Fruit fly (Drosophila melanogaster): ENCODE measurements around the gene CG17380.

The CG17380 gene

DNA sequence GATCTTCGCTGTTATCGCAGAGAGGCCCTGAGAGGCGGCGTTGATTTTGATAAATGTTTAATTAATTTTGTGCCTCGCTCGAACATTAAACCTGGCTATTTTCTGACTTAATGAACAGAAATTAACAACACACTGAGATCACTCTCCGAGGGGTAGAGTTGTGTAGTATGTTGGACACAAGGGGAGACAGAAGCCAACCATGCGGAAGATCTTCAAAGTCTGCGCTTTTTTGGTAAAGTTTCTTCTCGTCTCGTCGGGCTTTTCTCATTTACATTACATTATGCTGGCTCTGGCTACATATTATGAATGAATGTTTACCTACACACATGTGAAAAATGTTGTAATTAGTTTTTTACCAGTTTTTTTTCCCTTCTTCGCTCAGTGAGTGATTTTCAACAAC is 22.4 kb upstream of the CG17380 start, which contains the start of gene CG43694:
CG43694 (minus strand) TSS at position 101 of the 400 bp plus-strand sequence.
- no peak for TF ChIP-seq CG17912 (GFP tag; optimal IDR thresholded peaks at IDR 0.05)
- no peak for TF ChIP-seq GATAe (GFP tag; conservative IDR thresholded peaks at IDR 0.05)
- TF ChIP-seq Awh (GFP tag; IDR thresholded peaks at IDR 0.05), result peak; percentile 80
- no peak for TF ChIP-seq dmrt99B (tag; optimal IDR thresholded peaks at IDR 0.05)
- peak; percentile 36; the same call in 1 of the 2 replicates for TF ChIP-seq vvl (GFP tag; IDR thresholded peaks at IDR 0.05)
- no peak for TF ChIP-seq kay (GFP tag; optimal IDR thresholded peaks at IDR 0.05)
- no peak for TF ChIP-seq Meics (GFP tag; optimal IDR thresholded peaks at IDR 0.05)

DNA sequence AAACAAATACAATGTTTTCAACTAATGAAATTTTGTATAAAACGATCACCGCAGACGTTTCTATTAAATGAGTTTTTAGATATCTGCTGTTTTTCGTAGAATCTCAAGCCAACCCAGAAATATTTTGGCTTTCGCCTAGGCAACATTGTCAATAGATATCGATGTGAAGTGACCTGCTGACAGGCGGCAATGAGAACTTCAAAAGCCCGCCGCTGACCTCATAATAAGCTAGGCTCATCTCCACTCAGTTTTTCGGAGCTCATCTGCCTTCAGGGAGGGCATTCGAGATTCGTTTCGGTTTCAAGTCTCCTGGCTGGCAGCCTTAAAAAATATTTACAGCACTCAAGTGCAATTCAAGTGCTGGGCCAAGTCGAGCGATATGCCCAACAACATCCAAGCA is 21.6 kb upstream of the CG17380 start:
- TF ChIP-seq pita (GFP tag; optimal IDR thresholded peaks at IDR 0.05), result no peak
- TF ChIP-seq tgo (GFP tag; IDR thresholded peaks at IDR 0.05), result no peak
- no peak for TF ChIP-seq CG9727 (GFP tag; optimal IDR thresholded peaks at IDR 0.05)
- TF ChIP-seq insv (GFP tag; optimal IDR thresholded peaks at IDR 0.05), result no peak
- TF ChIP-seq zfh1 (GFP tag; IDR thresholded peaks at IDR 0.05), result no peak
- TF ChIP-seq dati (GFP tag; IDR thresholded peaks at IDR 0.05), result no peak
- no peak for TF ChIP-seq Hand (GFP tag; optimal IDR thresholded peaks at IDR 0.05)
- TF ChIP-seq CG1832 (GFP tag; optimal IDR thresholded peaks at IDR 0.05), result no peak
- no peak for TF ChIP-seq CG10366 (GFP tag; IDR thresholded peaks at IDR 0.05)
- TF ChIP-seq NFAT (GFP tag; IDR thresholded peaks at IDR 0.05), result no peak
- no peak for TF ChIP-seq Dbx (GFP tag; IDR thresholded peaks at IDR 0.05)
- TF ChIP-seq Lhr (GFP tag; optimal IDR thresholded peaks at IDR 0.05), result no peak
- no peak for TF ChIP-seq MBD-R2 (GFP tag; IDR thresholded peaks at IDR 0.05)

DNA sequence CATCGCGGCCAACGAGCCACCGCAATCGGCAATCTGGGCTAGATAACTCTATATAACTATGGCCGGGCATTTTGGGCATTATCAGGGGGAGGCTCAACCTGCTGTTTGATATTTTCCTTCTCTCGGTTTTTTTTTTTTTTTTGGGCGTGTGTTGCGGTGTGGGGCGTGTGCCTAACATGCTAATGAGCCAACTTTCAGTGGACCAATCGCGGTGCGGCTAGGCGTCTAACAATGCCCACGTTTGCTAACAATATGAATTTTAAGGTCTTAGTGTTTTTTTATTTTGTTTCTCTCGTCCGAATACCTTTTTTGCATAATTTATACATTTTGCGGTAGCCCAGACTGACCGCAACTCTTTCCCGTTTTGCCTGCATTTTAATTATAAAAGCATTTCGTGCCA is 18.4 kb upstream of the CG17380 start:
- TF ChIP-seq Nf-YB (GFP tag; optimal IDR thresholded peaks at IDR 0.05) (peak; percentile 58), ssp (GFP tag; IDR thresholded peaks at IDR 0.05) (no peak), vvl (GFP tag; IDR thresholded peaks at IDR 0.05) (peak; percentile 62; the same call in 1 of the 2 replicates), Nf-YC (tag; optimal IDR thresholded peaks at IDR 0.05) (peak; percentile 63)

DNA sequence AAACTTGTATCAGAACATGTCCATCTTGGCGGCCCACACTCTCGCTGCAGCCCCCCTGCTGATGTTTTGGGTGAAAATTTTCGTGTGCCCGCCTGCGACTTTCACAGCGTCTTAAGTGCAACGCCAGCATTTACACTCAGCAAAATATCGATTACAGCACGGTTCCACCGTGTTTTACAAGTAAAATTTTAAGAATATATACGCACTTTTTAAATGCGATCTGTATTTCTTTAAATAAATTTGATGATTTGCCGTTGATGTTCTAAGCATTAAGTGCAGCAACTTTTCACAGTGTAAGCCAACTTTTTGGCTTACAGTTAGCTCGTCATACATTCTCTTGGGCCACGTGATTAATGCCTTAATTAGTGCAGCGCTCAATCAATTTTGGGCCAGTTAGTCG is 14.1 kb upstream of the CG17380 start:
- TF ChIP-seq Dip3 (GFP tag; optimal IDR thresholded peaks at IDR 0.05) (no peak), Drgx (GFP tag; IDR thresholded peaks at IDR 0.05) (0 out of 2 replicates have a peak, but pooled peaks have one; percentile 34)

- peak; percentile 57 for TF ChIP-seq Drgx (GFP tag; IDR thresholded peaks at IDR 0.05)
- TF ChIP-seq CG8281 (tag; optimal IDR thresholded peaks at IDR 0.05), result no peak
Measured at dm6 chr3R:23416579-23416978, 13.1 kb upstream of the CG17380 start.

DNA sequence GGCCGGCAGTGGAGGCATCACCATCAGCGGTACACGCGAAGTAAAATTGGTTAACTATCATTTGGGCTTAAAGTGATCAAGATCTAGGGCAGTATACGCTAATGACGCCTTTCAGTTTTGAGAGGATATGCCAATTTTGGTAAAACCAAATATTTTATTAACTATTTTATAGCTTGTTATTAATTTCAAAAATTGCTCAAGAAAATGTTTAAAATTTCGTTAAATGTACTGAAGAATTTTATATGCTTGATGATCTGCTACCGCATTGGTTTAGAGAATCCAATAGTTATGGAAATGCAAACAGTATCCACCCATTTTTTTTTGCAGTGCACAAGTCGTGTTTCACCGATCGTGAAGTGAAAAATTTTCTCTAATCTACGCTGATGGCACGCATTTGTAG is 4.4 kb upstream of the CG17380 start:
- TF ChIP-seq Deaf1 (tag; optimal IDR thresholded peaks at IDR 0.05) (no peak), CG32767 (GFP tag; IDR thresholded peaks at IDR 0.05) (no peak), hkb (optimal IDR thresholded peaks at IDR 0.05) (no peak), hkb (GFP tag; IDR thresholded peaks at IDR 0.05) (no peak), CoRest (tag; optimal IDR thresholded peaks at IDR 0.05) (peak; percentile 2), CG16813 (GFP tag; IDR thresholded peaks at IDR 0.05; ENCODE audit: partially characterized antibody) (no peak), lmd (GFP tag; IDR thresholded peaks at IDR 0.05) (no peak), Sox102F (GFP tag; optimal IDR thresholded peaks at IDR 0.05) (peak; percentile 34), Ets97D (GFP tag; optimal IDR thresholded peaks at IDR 0.05) (no peak), Nf-YB (GFP tag; optimal IDR thresholded peaks at IDR 0.05) (no peak), dmrt11E (tag; optimal IDR thresholded peaks at IDR 0.05) (peak; percentile 7), Nf-YC (tag; optimal IDR thresholded peaks at IDR 0.05) (no peak), Oli (tag; optimal IDR thresholded peaks at IDR 0.05) (peak; percentile 18), sens (GFP tag) (no peak), CG14441 (GFP tag; IDR thresholded peaks at IDR 0.05) (no peak)

Measured in whole organism, embryonic.